Worm (Caenorhabditis elegans): ENCODE data around the gene lips-15.

Gene lips-15

ce11 chrII:12603667-12604621, at the start of gene lips-15, which contains the start of gene ceh-100:
lips-15 (plus strand) TSS chrII:12604386.
ceh-100 (minus strand) TSS chrII:12603680.
- TF ChIP-seq ceh-39 (tag; optimal IDR thresholded peaks at IDR 0.05) (peak; percentile 10), mep-1 (tag; optimal IDR thresholded peaks at IDR 0.05) (peak; percentile 61), unc-62 (GFP tag; optimal IDR thresholded peaks at IDR 0.05) (no peak), unc-120 (tag; optimal IDR thresholded peaks at IDR 0.05; ENCODE audit: poor library complexity, severe bottlenecking) (peak; percentile 5), sptf-1 (tag; optimal IDR thresholded peaks at IDR 0.05) (no peak), lin-32 (GFP tag; optimal IDR thresholded peaks at IDR 0.05) (no peak), lsy-2 (tag; optimal IDR thresholded peaks at IDR 0.05) (peak; percentile 24)

DNA sequence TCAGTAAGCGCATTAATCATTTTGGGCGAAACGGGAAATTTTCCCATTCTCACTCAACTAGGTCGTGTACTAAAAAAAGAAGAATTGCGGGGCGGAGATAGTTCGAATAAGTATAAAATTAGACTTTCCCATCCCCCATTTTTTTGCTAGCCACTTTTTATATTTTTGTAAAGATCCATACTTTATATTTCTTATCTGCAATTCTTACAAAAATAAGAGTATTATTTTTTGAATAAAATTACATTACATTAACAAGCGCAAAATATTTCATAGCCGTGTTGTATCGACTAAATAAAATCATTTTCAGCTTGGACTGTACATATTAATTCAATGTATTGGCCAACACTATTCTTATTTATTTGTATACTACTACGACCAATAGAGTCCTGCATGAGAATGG, 48.6 kb upstream of the lips-15 start, which contains the start of gene F49C5.11:
TSS of gene F49C5.11 (plus strand) at position 301 of the 400 bp plus-strand sequence.
- TF ChIP-seq ceh-83 (GFP tag; optimal IDR thresholded peaks at IDR 0.05) (no peak), mep-1 (tag; optimal IDR thresholded peaks at IDR 0.05) (no peak), ceh-43 (GFP tag; optimal IDR thresholded peaks at IDR 0.05) (no peak), elt-1 (tag; optimal IDR thresholded peaks at IDR 0.05; ENCODE audit: borderline replicate concordance, insufficient read depth) (no peak), nhr-12 (tag; optimal IDR thresholded peaks at IDR 0.05) (no peak), nhr-237 (tag; optimal IDR thresholded peaks at IDR 0.05) (no peak), ces-1 (GFP tag; optimal IDR thresholded peaks at IDR 0.05) (no peak), tbx-8 (GFP tag; optimal IDR thresholded peaks at IDR 0.05) (no peak), lsy-2 (tag; optimal IDR thresholded peaks at IDR 0.05) (no peak), ham-2 (GFP tag; optimal IDR thresholded peaks at IDR 0.05) (no peak), ztf-11 (tag; optimal IDR thresholded peaks at IDR 0.05) (no peak), sem-2 (GFP tag; optimal IDR thresholded peaks at IDR 0.05) (no peak)

DNA sequence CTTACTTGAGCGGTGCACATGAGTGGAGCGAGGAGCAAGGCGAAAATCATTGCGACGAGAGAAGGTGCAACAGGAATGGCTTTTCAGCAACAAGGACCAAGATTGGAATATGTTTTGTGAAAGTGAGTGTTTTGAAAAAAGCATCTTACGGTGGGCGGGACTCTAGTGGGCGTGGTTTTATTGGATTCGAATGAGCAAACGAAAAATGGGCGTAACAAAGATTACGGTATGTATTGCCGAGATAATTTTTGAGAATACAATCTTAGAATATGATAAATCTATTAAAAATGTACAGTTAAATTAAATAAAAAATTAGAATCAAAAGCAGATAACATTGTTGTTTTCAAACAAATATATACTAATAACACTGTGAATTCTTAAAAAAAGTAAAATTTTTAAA, 44.0 kb upstream of the lips-15 start, which contains the start of gene F49C5.12:
TSS of gene F49C5.12 (minus strand) at position 101 of the 400 bp plus-strand sequence.
- no peak for TF ChIP-seq unc-120 (tag; optimal IDR thresholded peaks at IDR 0.05; ENCODE audit: poor library complexity, severe bottlenecking)
- no peak for TF ChIP-seq lin-32 (GFP tag; optimal IDR thresholded peaks at IDR 0.05)
- no peak for TF ChIP-seq nhr-237 (tag; optimal IDR thresholded peaks at IDR 0.05)
- no peak for TF ChIP-seq mls-2 (tag; optimal IDR thresholded peaks at IDR 0.05)
- no peak for TF ChIP-seq hlh-1 (tag; optimal IDR thresholded peaks at IDR 0.05)
- no peak for TF ChIP-seq nhr-28 (tag; optimal IDR thresholded peaks at IDR 0.05)
- TF ChIP-seq flh-1 (GFP tag; optimal IDR thresholded peaks at IDR 0.05) = no peak
- no peak for TF ChIP-seq unc-62 (GFP tag; optimal IDR thresholded peaks at IDR 0.05)
- TF ChIP-seq elt-3 (tag; optimal IDR thresholded peaks at IDR 0.05) = no peak
- no peak for TF ChIP-seq elt-1 (tag; optimal IDR thresholded peaks at IDR 0.05; ENCODE audit: borderline replicate concordance, insufficient read depth)
- TF ChIP-seq snpc-4 (tag; optimal IDR thresholded peaks at IDR 0.05) = no peak
- no peak for TF ChIP-seq lsy-2 (tag; optimal IDR thresholded peaks at IDR 0.05)
- no peak for TF ChIP-seq sptf-1 (tag; optimal IDR thresholded peaks at IDR 0.05)
- TF ChIP-seq sem-2 (GFP tag; optimal IDR thresholded peaks at IDR 0.05) = no peak

- TF ChIP-seq ztf-11 (tag; optimal IDR thresholded peaks at IDR 0.05) = no peak
- no peak for TF ChIP-seq nhr-76 (tag; optimal IDR thresholded peaks at IDR 0.05)
- no peak for TF ChIP-seq lin-32 (GFP tag; optimal IDR thresholded peaks at IDR 0.05)
- no peak for TF ChIP-seq unc-39 (tag; optimal IDR thresholded peaks at IDR 0.05)
- no peak for TF ChIP-seq unc-62 (GFP tag; optimal IDR thresholded peaks at IDR 0.05)
- no peak for TF ChIP-seq blmp-1 (tag; optimal IDR thresholded peaks at IDR 0.05)
- TF ChIP-seq ceh-43 (GFP tag; optimal IDR thresholded peaks at IDR 0.05) = no peak
- TF ChIP-seq elt-1 (tag; optimal IDR thresholded peaks at IDR 0.05; ENCODE audit: borderline replicate concordance, insufficient read depth) = no peak
- TF ChIP-seq elt-3 (tag; optimal IDR thresholded peaks at IDR 0.05) = no peak
- TF ChIP-seq lsy-2 (tag; optimal IDR thresholded peaks at IDR 0.05) = no peak
- no peak for TF ChIP-seq M03D4.4 (tag; optimal IDR thresholded peaks at IDR 0.05)
- no peak for TF ChIP-seq ceh-83 (GFP tag; optimal IDR thresholded peaks at IDR 0.05)
- no peak for TF ChIP-seq tbx-8 (GFP tag; optimal IDR thresholded peaks at IDR 0.05)
- no peak for TF ChIP-seq flh-1 (GFP tag; optimal IDR thresholded peaks at IDR 0.05)
- no peak for TF ChIP-seq nhr-12 (tag; optimal IDR thresholded peaks at IDR 0.05)
- no peak for TF ChIP-seq bed-3 (GFP tag; optimal IDR thresholded peaks at IDR 0.05)
Observed at ce11 chrII:12565851-12566250, 38.3 kb upstream of the lips-15 start, which contains the start of gene F49C5.7. F49C5.7 (plus strand) TSS chrII:12566151.

DNA sequence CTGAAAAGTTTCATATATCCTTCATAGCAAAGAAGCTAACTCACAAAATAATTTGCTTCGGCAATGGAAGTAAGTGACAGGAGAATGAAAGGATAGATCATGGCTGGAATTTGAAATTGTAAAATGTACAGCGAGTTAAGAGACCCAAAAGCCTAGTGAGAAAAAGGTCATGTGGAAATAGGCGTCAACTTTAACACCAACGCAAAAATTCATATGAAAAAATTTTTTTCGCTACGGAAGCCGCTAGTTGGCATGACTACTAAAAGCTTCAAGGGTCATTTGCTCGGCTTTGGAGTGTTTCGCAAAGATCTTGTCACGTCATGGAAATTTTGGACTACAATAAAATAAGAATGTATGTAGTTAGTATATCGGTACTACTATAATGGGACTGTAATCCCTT, 33.7 kb upstream of the lips-15 start, which contains the start of gene Y38E10A.1:
TSS of gene Y38E10A.1 (minus strand) at position 101 of the 400 bp plus-strand sequence.
- TF ChIP-seq unc-62 (GFP tag; optimal IDR thresholded peaks at IDR 0.05) = no peak
- TF ChIP-seq mab-5 (tag; optimal IDR thresholded peaks at IDR 0.05) = no peak
- no peak for TF ChIP-seq nhr-28 (tag; optimal IDR thresholded peaks at IDR 0.05)
- no peak for TF ChIP-seq snpc-4 (tag; optimal IDR thresholded peaks at IDR 0.05)
- TF ChIP-seq nhr-2 (tag; optimal IDR thresholded peaks at IDR 0.05) = no peak
- no peak for TF ChIP-seq hlh-1 (tag; optimal IDR thresholded peaks at IDR 0.05)
